Worm (Caenorhabditis elegans): ENCODE results near the gene glf-1.

The glf-1 gene

ce11 chrIV:5902730-5903129, 17.1 kb downstream of the glf-1 start:
- TF ChIP-seq elt-3 (tag; optimal IDR thresholded peaks at IDR 0.05) (no peak), ztf-11 (tag; optimal IDR thresholded peaks at IDR 0.05) (no peak), unc-30 (tag; optimal IDR thresholded peaks at IDR 0.05) (no peak), nhr-28 (tag; optimal IDR thresholded peaks at IDR 0.05) (no peak), skn-1 (tag; optimal IDR thresholded peaks at IDR 0.05) (no peak), grh-1 (GFP tag; IDR thresholded peaks at IDR 0.05) (no peak), Y116A8C.19 (tag; optimal IDR thresholded peaks at IDR 0.05; ENCODE audit: borderline replicate concordance) (no peak), lin-14 (GFP tag; optimal IDR thresholded peaks at IDR 0.05) (peak; percentile 51), efl-3 (GFP tag; optimal IDR thresholded peaks at IDR 0.05) (no peak), ceh-88 (GFP tag; IDR thresholded peaks at IDR 0.05) (no peak), nhr-47 (tag; optimal IDR thresholded peaks at IDR 0.05) (peak; percentile 29), unc-130 (tag; optimal IDR thresholded peaks at IDR 0.05) (no peak), ceh-8 (GFP tag; optimal IDR thresholded peaks at IDR 0.05) (peak; percentile 68)

ce11 chrIV:5903305-5903778, 17.7 kb downstream of the glf-1 start, which contains the start of gene H04M03.12:
TSS of gene H04M03.12 (minus strand) at chrIV:5903355.
- TF ChIP-seq isw-1 (GFP tag; IDR thresholded peaks at IDR 0.05) (no peak), dsc-1 (tag; optimal IDR thresholded peaks at IDR 0.05) (no peak), C04F5.9 (tag; optimal IDR thresholded peaks at IDR 0.05) (no peak), nhr-77 (tag; optimal IDR thresholded peaks at IDR 0.05) (no peak)

- no peak for TF ChIP-seq ceh-82 (tag; optimal IDR thresholded peaks at IDR 0.05)
- TF ChIP-seq ztf-4 (tag; optimal IDR thresholded peaks at IDR 0.05), result no peak
- TF ChIP-seq C04F5.9 (tag; optimal IDR thresholded peaks at IDR 0.05), result no peak
- TF ChIP-seq dpl-1 (GFP tag; optimal IDR thresholded peaks at IDR 0.05), result no peak
- TF ChIP-seq ceh-8 (GFP tag; optimal IDR thresholded peaks at IDR 0.05), result no peak
- TF ChIP-seq zag-1 (tag; optimal IDR thresholded peaks at IDR 0.05), result no peak
- no peak for TF ChIP-seq mef-2 (tag; optimal IDR thresholded peaks at IDR 0.05)
- no peak for TF ChIP-seq lin-13 (GFP tag; optimal IDR thresholded peaks at IDR 0.05)
- no peak for TF ChIP-seq lsy-2 (tag; optimal IDR thresholded peaks at IDR 0.05)
- TF ChIP-seq lin-14 (GFP tag; optimal IDR thresholded peaks at IDR 0.05), result peak; percentile 79
- no peak for TF ChIP-seq nhr-71 (tag; optimal IDR thresholded peaks at IDR 0.05)
- no peak for TF ChIP-seq snu-23 (GFP tag; optimal IDR thresholded peaks at IDR 0.05)
- no peak for TF ChIP-seq irx-1 (tag; optimal IDR thresholded peaks at IDR 0.05)
- no peak for TF ChIP-seq ceh-90 (tag; optimal IDR thresholded peaks at IDR 0.05)
- TF ChIP-seq lin-35 (GFP tag; optimal IDR thresholded peaks at IDR 0.05), result no peak
- TF ChIP-seq egl-13 (tag; optimal IDR thresholded peaks at IDR 0.05), result no peak
- TF ChIP-seq efl-1 (optimal IDR thresholded peaks at IDR 0.05), result no peak
- peak in 1 of 2 experiments; percentile 44 for TF ChIP-seq efl-1 (GFP tag; optimal IDR thresholded peaks at IDR 0.05 in 1 of 2)
- TF ChIP-seq grh-1 (GFP tag; IDR thresholded peaks at IDR 0.05), result no peak
- peak; percentile 95 for TF ChIP-seq fkh-10 (GFP tag; optimal IDR thresholded peaks at IDR 0.05)
- no peak for TF ChIP-seq ceh-88 (GFP tag; IDR thresholded peaks at IDR 0.05)
- no peak for TF ChIP-seq nhr-20 (tag; optimal IDR thresholded peaks at IDR 0.05)
- peak; percentile 24 for TF ChIP-seq ces-1 (GFP tag; optimal IDR thresholded peaks at IDR 0.05)
- no peak for TF ChIP-seq C34B4.2 (tag; optimal IDR thresholded peaks at IDR 0.05)
- TF ChIP-seq Y116A8C.19 (tag; optimal IDR thresholded peaks at IDR 0.05; ENCODE audit: borderline replicate concordance), result no peak
Measured at ce11 chrIV:5915152-5915551, 29.5 kb downstream of the glf-1 start.

- no peak for TF ChIP-seq efl-1 (optimal IDR thresholded peaks at IDR 0.05)
- TF ChIP-seq efl-1 (GFP tag; optimal IDR thresholded peaks at IDR 0.05 in 1 of 2), result no peak
- TF ChIP-seq ceh-8 (GFP tag; optimal IDR thresholded peaks at IDR 0.05), result no peak
- TF ChIP-seq sptf-1 (tag; optimal IDR thresholded peaks at IDR 0.05), result no peak
- no peak for TF ChIP-seq fos-1 (tag; optimal IDR thresholded peaks at IDR 0.05)
- no peak for TF ChIP-seq egl-27 (tag; optimal IDR thresholded peaks at IDR 0.05)
Measured at ce11 chrIV:5917026-5917425, 31.4 kb downstream of the glf-1 start, which contains the start of gene dhhc-13. TSS of gene dhhc-13 (plus strand) at chrIV:5917326.
